Fruit fly (Drosophila melanogaster) whole organism, embryonic: ENCODE measurements around the gene CG31650.

Experiments
- CG14050 ChIP-seq: fragments of 200-800 bp; sonication (Bioruptor generic); IDR thresholded peaks from 3 replicates; pipeline ENCODE4 v1.3.6; 2022; ENCODE audit warnings: missing biosample characterization, missing genetic modification characterization
- CG2678 ChIP-seq: fragments of 200-800 bp; sonication (Bioruptor generic); optimal IDR thresholded peaks from 3 replicates; lab custom pipeline; 2019; ENCODE audit warnings: missing biosample characterization, mild to moderate bottlenecking, missing genetic modification characterization, moderate library complexity
- CG6254 ChIP-seq: fragments of 200-800 bp; sonication (Bioruptor generic); optimal IDR thresholded peaks from 3 replicates; lab custom pipeline; 2017; ENCODE audit warnings: mild to moderate bottlenecking, missing biosample characterization, missing genetic modification reagents, missing genetic modification characterization
- CG8944 ChIP-seq: fragments of 200-800 bp; sonication (Bioruptor generic); optimal IDR thresholded peaks from 3 replicates; lab custom pipeline; 2016; ENCODE audit warnings: missing biosample characterization, missing genetic modification characterization
- Stat92E ChIP-seq, 3 experiments: fragments of >200 bp in 2 of 3; fragments of 200-800 bp in 1 of 3; sonication (Bioruptor generic) in 1 of 3; optimal IDR thresholded peaks; 2 replicates each; lab custom pipeline; 2017 to 2019; ENCODE audit warnings: missing biosample characterization in 3 of 3, missing genetic modification characterization in 3 of 3, mild to moderate bottlenecking in 1 of 3, moderate library complexity in 1 of 3
- dpn ChIP-seq, 2 experiments: fragments of 200-800 bp; sonication (Bioruptor generic); optimal IDR thresholded peaks; 3 replicates each; lab custom pipeline; 2016; ENCODE audit warnings: missing biosample characterization in 2 of 2, missing genetic modification characterization in 2 of 2

DNA sequence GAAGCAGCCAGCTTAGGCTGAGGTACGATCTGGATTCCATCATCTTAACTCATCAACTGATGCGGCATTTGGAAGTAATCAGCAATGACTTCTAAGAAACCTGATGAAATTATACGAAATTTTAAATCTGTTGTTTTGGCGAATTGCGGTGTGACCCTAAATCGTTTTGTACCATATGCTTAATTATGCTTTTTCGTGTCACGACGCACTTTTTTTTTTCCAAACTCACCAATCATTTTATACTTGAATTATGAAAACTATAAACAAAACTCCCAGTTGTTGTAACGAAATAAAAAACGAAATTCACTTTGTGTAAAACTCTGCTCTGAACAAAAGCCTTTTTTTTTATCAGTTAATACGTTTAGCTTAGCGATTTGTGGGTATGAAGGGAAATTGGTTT lies 13.6 kb upstream of the CG31650 start, which contains the start of gene Nepl3:
- TF ChIP-seq CG8944 (GFP tag; lab: Kevin White, UChicago), result no peak
- TF ChIP-seq CG6254 (GFP tag; lab: Kevin White, UChicago), result no peak
- TF ChIP-seq CG2678 (tag; lab: Kevin White, UChicago), result no peak
- TF ChIP-seq dpn (GFP tag; optimal IDR thresholded peaks at IDR 0.05; lab: Kevin White, UChicago), result no peak
- no peak for TF ChIP-seq Stat92E (GFP tag; optimal IDR thresholded peaks at IDR 0.05; lab: Kevin White, UChicago)
- TF ChIP-seq CG14050, result no peak
